Fruit fly (Drosophila melanogaster): Measurements from ENCODE around the gene CG10969.

CG10969 gene

dm6 chr3L:12749567-12750535 lies 31.0 kb downstream of the CG10969 start, which contains the start of the genes Klc and CG10984 (continued):
- no peak for TF ChIP-seq CG8359 (GFP tag; optimal IDR thresholded peaks at IDR 0.05; ENCODE audit: borderline replicate concordance)
- TF ChIP-seq dm (GFP tag; optimal IDR thresholded peaks at IDR 0.05): peak; percentile 29
- TF ChIP-seq tap (tag; optimal IDR thresholded peaks at IDR 0.05): no peak
- TF ChIP-seq hbn (GFP tag; IDR thresholded peaks at IDR 0.05; ENCODE audit: partially characterized antibody): no peak
- TF ChIP-seq phol (tag; optimal IDR thresholded peaks at IDR 0.05): peak; percentile 48
- peak; percentile 13; the same call in 1 of the 2 replicates for TF ChIP-seq cas (GFP tag; IDR thresholded peaks at IDR 0.05)
- TF ChIP-seq Rfx (GFP tag; IDR thresholded peaks at IDR 0.05): peak; percentile 86; the same call in 1 of the 2 replicates
- TF ChIP-seq lola (GFP tag; optimal IDR thresholded peaks at IDR 0.05): no peak
- TF ChIP-seq CG4730 (GFP tag; IDR thresholded peaks at IDR 0.05): no peak; the same call in 1 of the 2 replicates
- TF ChIP-seq CG6689 (GFP tag; IDR thresholded peaks at IDR 0.05): no peak; the same call in 1 of the 2 replicates
- TF ChIP-seq CG3838 (GFP tag; optimal IDR thresholded peaks at IDR 0.05): no peak
- peak; percentile 60 for TF ChIP-seq PHDP (tag; optimal IDR thresholded peaks at IDR 0.05)
- TF ChIP-seq E2f1 (GFP tag; IDR thresholded peaks at IDR 0.05): peak; percentile 72
- no peak for TF ChIP-seq chinmo (GFP tag; IDR thresholded peaks at IDR 0.05; ENCODE audit: partially characterized antibody)
- no peak for TF ChIP-seq CG15696 (tag; optimal IDR thresholded peaks at IDR 0.05)
- no peak for TF ChIP-seq Vsx1 (GFP tag; optimal IDR thresholded peaks at IDR 0.05)
- no peak for TF ChIP-seq hkb (optimal IDR thresholded peaks at IDR 0.05)
- peak; percentile 80 for TF ChIP-seq hkb (GFP tag; IDR thresholded peaks at IDR 0.05)
- peak; percentile 79 for TF ChIP-seq sob (GFP tag; IDR thresholded peaks at IDR 0.05)
- TF ChIP-seq hb (GFP tag; IDR thresholded peaks at IDR 0.05; ENCODE audit: partially characterized antibody): no peak
- TF ChIP-seq CG7271 (tag; optimal IDR thresholded peaks at IDR 0.05): no peak
- peak; percentile 47 for TF ChIP-seq gcm (GFP tag; optimal IDR thresholded peaks at IDR 0.05)

- peak; percentile 42; the same call in 1 of the 2 replicates for TF ChIP-seq Scr (GFP tag; IDR thresholded peaks at IDR 0.05; ENCODE audit: partially characterized antibody)
- peak; percentile 83 for TF ChIP-seq onecut (GFP tag; IDR thresholded peaks at IDR 0.05)
- TF ChIP-seq BEAF-32 (GFP tag; optimal IDR thresholded peaks at IDR 0.05): peak; percentile 49
- TF ChIP-seq CG34224 (GFP tag; IDR thresholded peaks at IDR 0.05; ENCODE audit: partially characterized antibody): peak; percentile 43; the same call in 1 of the 3 replicates
- TF ChIP-seq D19A (tag; optimal IDR thresholded peaks at IDR 0.05): peak; percentile 93
- peak; percentile 34 for TF ChIP-seq Dp (GFP tag; optimal IDR thresholded peaks at IDR 0.05)
- TF ChIP-seq Dll (GFP tag; IDR thresholded peaks at IDR 0.05; ENCODE audit: partially characterized antibody): 0 out of 4 replicates have a peak, but pooled peaks have one; percentile 39
- TF ChIP-seq CG16813 (GFP tag; IDR thresholded peaks at IDR 0.05; ENCODE audit: partially characterized antibody): peak; percentile 33; the same call in 1 of the 3 replicates
- peak; percentile 13 for TF ChIP-seq grn (GFP tag; optimal IDR thresholded peaks at IDR 0.05)
- peak; percentile 55 to 93 for TF ChIP-seq insv (GFP tag; optimal IDR thresholded peaks at IDR 0.05)
- TF ChIP-seq ewg (GFP tag; optimal IDR thresholded peaks at IDR 0.05): peak; percentile 82
- TF ChIP-seq Aef1 (GFP tag; IDR thresholded peaks at IDR 0.05): no peak
- peak; percentile 30; the same call in 1 of the 2 replicates for TF ChIP-seq E2f2 (GFP tag; IDR thresholded peaks at IDR 0.05)
- no peak for TF ChIP-seq zf30C (GFP tag; optimal IDR thresholded peaks at IDR 0.05)
- TF ChIP-seq CG10321 (GFP tag; IDR thresholded peaks at IDR 0.05): no peak
Measured at dm6 chr3L:12748711-12749566, 32.0 kb downstream of the CG10969 start.
